Worm (Caenorhabditis elegans) whole organism, L3 larva: Measurements from ENCODE around the gene Y62E10A.24.

Source experiments
- R02D3.7 ChIP-seq: fragments of 150-350 bp; optimal IDR thresholded peaks from 2 replicates; lab custom pipeline; 2014; ENCODE audit warnings: missing biosample characterization, missing genetic modification characterization
- ZK546.5 ChIP-seq: sonication (generic microtip); optimal IDR thresholded peaks from 2 replicates; lab custom pipeline; 2017; ENCODE audit warnings: missing biosample characterization, missing genetic modification characterization
- aly-2 ChIP-seq: fragments of 150-350 bp; optimal IDR thresholded peaks from 2 replicates; lab custom pipeline; 2014; ENCODE audit warnings: missing biosample characterization, missing genetic modification characterization
- ama-1 ChIP-seq: fragments of 150-350 bp; optimal IDR thresholded peaks from 2 replicates; lab custom pipeline; 2018
- ceh-16 ChIP-seq: sonication (generic microtip); optimal IDR thresholded peaks from 2 replicates; lab custom pipeline; 2017; ENCODE audit warnings: missing biosample characterization, missing genetic modification characterization
- ceh-28 ChIP-seq: fragments of 150-350 bp; optimal IDR thresholded peaks from 2 replicates; lab custom pipeline; 2014; ENCODE audit warnings: missing biosample characterization, missing genetic modification reagents, missing genetic modification characterization
- ceh-82 ChIP-seq: fragments of 150-350 bp; optimal IDR thresholded peaks from 2 replicates; lab custom pipeline; 2014; ENCODE audit warnings: missing biosample characterization, missing genetic modification characterization
- ceh-9 ChIP-seq: sonication (generic microtip); optimal IDR thresholded peaks from 2 replicates; lab custom pipeline; 2018; ENCODE audit warnings: missing biosample characterization, missing genetic modification characterization
- daf-12 ChIP-seq: fragments of 150-350 bp; optimal IDR thresholded peaks from 2 replicates; lab custom pipeline; 2014; ENCODE audit warnings: missing biosample characterization, missing genetic modification reagents, missing genetic modification characterization
- egl-27 ChIP-seq: sonication (generic microtip); optimal IDR thresholded peaks from 4 replicates; lab custom pipeline; 2017; ENCODE audit warnings: missing biosample characterization, missing genetic modification reagents, missing genetic modification characterization
- egl-5 ChIP-seq: fragments of 150-350 bp; optimal IDR thresholded peaks from 2 replicates; lab custom pipeline; 2017; ENCODE audit warnings: missing biosample characterization, missing genetic modification reagents, missing genetic modification characterization, inconsistent platforms
- elt-1 ChIP-seq: fragments of 150-350 bp; optimal IDR thresholded peaks from 2 replicates; lab custom pipeline; 2014; ENCODE audit warnings: missing biosample characterization, missing genetic modification characterization
- elt-2 ChIP-seq: sonication (generic microtip); optimal IDR thresholded peaks from 2 replicates; lab custom pipeline; 2016; ENCODE audit warnings: missing genetic modification reagents, mild to moderate bottlenecking, missing genetic modification characterization, missing compliant biosample characterization
- elt-3 ChIP-seq, 3 experiments: fragments of 150-350 bp in 1 of 3; sonication (generic microtip) in 2 of 3; optimal IDR thresholded peaks; 2 replicates in 2 of 3; 4 replicates in 1 of 3; lab custom pipeline; 2014 to 2017; ENCODE audit warnings: missing biosample characterization in 3 of 3, missing genetic modification characterization in 3 of 3
- eor-1 ChIP-seq, 2 experiments: fragments of 150-350 bp; optimal IDR thresholded peaks; 2 replicates each; lab custom pipeline; 2014 to 2018; ENCODE audit warnings: missing biosample characterization in 2 of 2, missing genetic modification characterization in 2 of 2
- fkh-10 ChIP-seq: sonication (generic microtip); optimal IDR thresholded peaks from 2 replicates; lab custom pipeline; 2017; ENCODE audit warnings: missing biosample characterization, missing genetic modification reagents, missing genetic modification characterization
- fkh-2 ChIP-seq: fragments of 150-350 bp; optimal IDR thresholded peaks from 2 replicates; lab custom pipeline; 2014; ENCODE audit warnings: missing biosample characterization, missing genetic modification reagents, missing genetic modification characterization
- fos-1 ChIP-seq: fragments of 150-350 bp; optimal IDR thresholded peaks from 2 replicates; lab custom pipeline; 2014; ENCODE audit warnings: missing biosample characterization, missing genetic modification characterization
- hmg-11 ChIP-seq: sonication (generic microtip); optimal IDR thresholded peaks from 2 replicates; lab custom pipeline; 2016; ENCODE audit warnings: missing genetic modification characterization, missing compliant biosample characterization
- jun-1 ChIP-seq: fragments of 150-350 bp; optimal IDR thresholded peaks from 2 replicates; lab custom pipeline; 2014; ENCODE audit warnings: missing biosample characterization, missing genetic modification reagents, missing genetic modification characterization
- lin-15B ChIP-seq: fragments of 150-350 bp; optimal IDR thresholded peaks from 2 replicates; lab custom pipeline; 2014; ENCODE audit warnings: missing biosample characterization, missing genetic modification characterization
- lin-39 ChIP-seq: fragments of 150-350 bp; optimal IDR thresholded peaks from 2 replicates; lab custom pipeline; 2018; ENCODE audit warnings: missing biosample characterization, missing genetic modification reagents, missing genetic modification characterization
- lsy-12 ChIP-seq: sonication (generic microtip); optimal IDR thresholded peaks from 2 replicates; lab custom pipeline; 2016; ENCODE audit warnings: mild to moderate bottlenecking, missing genetic modification characterization, missing compliant biosample characterization
- mdl-1 ChIP-seq: fragments of 150-350 bp; optimal IDR thresholded peaks from 2 replicates; lab custom pipeline; 2014; ENCODE audit warnings: missing biosample characterization, missing genetic modification characterization
- mml-1 ChIP-seq: fragments of 150-350 bp; sonication (generic microtip); optimal IDR thresholded peaks from 3 replicates; lab custom pipeline; 2014; ENCODE audit warnings: missing biosample characterization, missing genetic modification characterization
- nfya-1 ChIP-seq: sonication (generic microtip); optimal IDR thresholded peaks from 2 replicates; lab custom pipeline; 2017; ENCODE audit warnings: missing genetic modification characterization, mild to moderate bottlenecking, missing compliant biosample characterization, antibody characterized with exemption, moderate library complexity; ENCODE audit not compliant: insufficient read depth
- nhr-11 ChIP-seq: fragments of 150-350 bp; optimal IDR thresholded peaks from 2 replicates; lab custom pipeline; 2014; ENCODE audit warnings: missing biosample characterization, missing genetic modification characterization
- nhr-12 ChIP-seq: fragments of 150-350 bp; optimal IDR thresholded peaks from 2 replicates; lab custom pipeline; 2014; ENCODE audit warnings: missing biosample characterization, missing genetic modification characterization
- nhr-23 ChIP-seq: fragments of 150-350 bp; optimal IDR thresholded peaks from 2 replicates; lab custom pipeline; 2014; ENCODE audit warnings: missing biosample characterization, missing genetic modification reagents, missing genetic modification characterization
- nhr-237 ChIP-seq: fragments of 150-350 bp; optimal IDR thresholded peaks from 2 replicates; lab custom pipeline; 2014; ENCODE audit warnings: missing biosample characterization, missing genetic modification characterization
- nhr-25 ChIP-seq: sonication (generic microtip); optimal IDR thresholded peaks from 2 replicates; lab custom pipeline; 2017; ENCODE audit warnings: missing biosample characterization, missing genetic modification characterization
- nhr-28 ChIP-seq: fragments of 150-350 bp; optimal IDR thresholded peaks from 2 replicates; lab custom pipeline; 2014; ENCODE audit warnings: missing biosample characterization, missing genetic modification characterization
- nhr-43 ChIP-seq: sonication (generic microtip); optimal IDR thresholded peaks from 2 replicates; lab custom pipeline; 2016; ENCODE audit warnings: mild to moderate bottlenecking, missing genetic modification characterization, missing compliant biosample characterization; ENCODE audit not compliant: poor library complexity, severe bottlenecking
- nhr-67 ChIP-seq: fragments of 150-350 bp; optimal IDR thresholded peaks from 2 replicates; lab custom pipeline; 2014; ENCODE audit warnings: missing biosample characterization, missing genetic modification characterization
- nhr-76 ChIP-seq: fragments of 150-350 bp; sonication (generic microtip); optimal IDR thresholded peaks from 5 replicates; lab custom pipeline; 2014; ENCODE audit warnings: missing biosample characterization, missing genetic modification characterization
- nhr-77 ChIP-seq: fragments of 150-350 bp; optimal IDR thresholded peaks from 2 replicates; lab custom pipeline; 2014; ENCODE audit warnings: missing biosample characterization, missing genetic modification characterization
- pha-4 ChIP-seq: fragments of 150-350 bp; optimal IDR thresholded peaks from 2 replicates; lab custom pipeline; 2014; ENCODE audit warnings: missing biosample characterization, missing genetic modification reagents, missing genetic modification characterization
- pqm-1 ChIP-seq: fragments of 150-350 bp; optimal IDR thresholded peaks from 2 replicates; lab custom pipeline; 2017; ENCODE audit warnings: missing biosample characterization, missing genetic modification characterization, inconsistent platforms
- sea-2 ChIP-seq: fragments of 150-350 bp; sonication (generic microtip); optimal IDR thresholded peaks from 4 replicates; lab custom pipeline; 2014; ENCODE audit warnings: missing biosample characterization, missing genetic modification reagents, missing genetic modification characterization
- skn-1 ChIP-seq: fragments of 150-350 bp; optimal IDR thresholded peaks from 2 replicates; lab custom pipeline; 2014; ENCODE audit warnings: missing biosample characterization, missing genetic modification characterization
- snpc-4 ChIP-seq: fragments of 150-350 bp; optimal IDR thresholded peaks from 2 replicates; lab custom pipeline; 2014; ENCODE audit warnings: missing biosample characterization, missing genetic modification characterization
- tbx-2 ChIP-seq: sonication (generic microtip); optimal IDR thresholded peaks from 2 replicates; lab custom pipeline; 2016; ENCODE audit warnings: mild to moderate bottlenecking, missing genetic modification characterization, missing compliant biosample characterization
- unc-39 ChIP-seq: sonication (generic microtip); optimal IDR thresholded peaks from 4 replicates; lab custom pipeline; 2017; ENCODE audit warnings: missing biosample characterization, missing genetic modification characterization
- unc-62 ChIP-seq: fragments of 150-350 bp; sonication (generic microtip); optimal IDR thresholded peaks from 4 replicates; lab custom pipeline; 2014; ENCODE audit warnings: missing biosample characterization, missing genetic modification reagents, missing genetic modification characterization
- zag-1 ChIP-seq: fragments of 150-350 bp; optimal IDR thresholded peaks from 2 replicates; lab custom pipeline; 2014; ENCODE audit warnings: missing biosample characterization, missing genetic modification characterization
- ztf-11 ChIP-seq: fragments of 150-350 bp; optimal IDR thresholded peaks from 2 replicates; lab custom pipeline; 2014; ENCODE audit warnings: missing biosample characterization, missing genetic modification characterization
- ztf-4 ChIP-seq: fragments of 150-350 bp; optimal IDR thresholded peaks from 2 replicates; lab custom pipeline; 2014; ENCODE audit warnings: missing biosample characterization, missing genetic modification characterization

Gene Y62E10A.24

DNA sequence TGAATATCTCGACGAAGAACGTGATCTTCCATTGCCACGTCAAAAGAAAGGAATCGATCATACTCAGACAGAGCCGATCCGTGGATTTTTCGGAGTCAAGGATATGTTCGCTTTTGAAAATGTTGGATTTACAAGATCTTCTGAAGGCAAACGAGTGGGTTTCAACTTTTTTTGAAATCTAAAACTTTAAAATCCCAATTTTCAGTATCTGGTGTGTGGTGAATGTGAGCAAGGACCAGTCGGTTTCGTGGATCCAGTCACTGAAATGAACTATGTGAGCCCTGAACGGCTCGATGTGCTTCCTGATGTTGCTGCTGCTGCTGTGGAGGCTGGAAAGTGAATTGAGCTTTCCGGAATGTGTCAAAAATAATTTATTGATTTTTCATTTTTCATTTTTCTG lies 16.4 kb downstream of the Y62E10A.24 start, which contains the start of gene lsm-3:
TSS of gene lsm-3 (plus strand) at position 301 of the 400 bp plus-strand sequence.
- TF ChIP-seq elt-3 (tag; optimal IDR thresholded peaks at IDR 0.05; lab: Kevin White, UChicago) (no peak), ztf-11 (tag; lab: Kevin White, UChicago) (no peak), pha-4 (tag; lab: Kevin White, UChicago) (no peak), ceh-82 (tag; lab: Kevin White, UChicago) (no peak), nhr-23 (tag; lab: Kevin White, UChicago) (no peak), ceh-9 (no peak), jun-1 (tag; lab: Kevin White, UChicago) (no peak), nhr-11 (tag; lab: Kevin White, UChicago) (no peak), nfya-1 (tag; lab: Kevin White, UChicago) (no peak), zag-1 (tag; lab: Kevin White, UChicago) (no peak), sea-2 (GFP tag; lab: Kevin White, UChicago) (no peak), pqm-1 (tag; lab: Kevin White, UChicago) (no peak), tbx-2 (tag; lab: Kevin White, UChicago) (no peak), egl-27 (tag; lab: Kevin White, UChicago) (no peak), fkh-2 (tag; lab: Kevin White, UChicago) (no peak), daf-12 (tag; lab: Kevin White, UChicago) (no peak), nhr-25 (tag; lab: Kevin White, UChicago) (no peak), nhr-12 (no peak), fkh-10 (GFP tag; lab: Kevin White, UChicago) (no peak)

- TF ChIP-seq sea-2 (GFP tag; lab: Kevin White, UChicago) (no peak), pqm-1 (tag; lab: Kevin White, UChicago) (peak; percentile 19), nfya-1 (tag; lab: Kevin White, UChicago) (peak; percentile 9), nhr-11 (tag; lab: Kevin White, UChicago) (no peak), ztf-4 (peak; percentile 76), R02D3.7 (no peak), unc-62 (no peak), lsy-12 (tag; lab: Kevin White, UChicago) (peak; percentile 51), tbx-2 (tag; lab: Kevin White, UChicago) (no peak), elt-2 (tag; lab: Kevin White, UChicago) (peak; percentile 12), unc-39 (no peak), ceh-28 (tag; lab: Kevin White, UChicago) (no peak), ZK546.5 (no peak), egl-5 (tag; lab: Kevin White, UChicago) (no peak), egl-27 (tag; lab: Kevin White, UChicago) (no peak), hmg-11 (tag; lab: Kevin White, UChicago) (peak; percentile 3), jun-1 (tag; lab: Kevin White, UChicago) (peak; percentile 38), nhr-77 (tag; lab: Kevin White, UChicago) (peak; percentile 40), nhr-43 (tag; lab: Kevin White, UChicago) (peak; percentile 54), aly-2 (tag; lab: Kevin White, UChicago) (peak; percentile 49), zag-1 (tag; lab: Kevin White, UChicago) (no peak), pha-4 (tag; lab: Kevin White, UChicago) (no peak), fkh-2 (tag; lab: Kevin White, UChicago) (no peak), elt-3 (tag; optimal IDR thresholded peaks at IDR 0.05; lab: Kevin White, UChicago) (no peak), ceh-82 (tag; lab: Kevin White, UChicago) (no peak), daf-12 (tag; lab: Kevin White, UChicago) (no peak), ceh-9 (no peak), ama-1 (lab: Kevin White, UChicago) (peak; percentile 80), skn-1 (tag; lab: Kevin White, UChicago) (no peak), nhr-12 (no peak), ztf-11 (tag; lab: Kevin White, UChicago) (no peak), snpc-4 (tag; lab: Kevin White, UChicago) (no peak), lin-39 (no peak), elt-1 (tag; lab: Kevin White, UChicago) (no peak), nhr-67 (no peak), ceh-16 (tag; lab: Kevin White, UChicago) (no peak), mdl-1 (tag; lab: Kevin White, UChicago) (no peak), nhr-25 (tag; lab: Kevin White, UChicago) (peak; percentile 0), nhr-28 (tag; lab: Kevin White, UChicago) (no peak), nhr-76 (tag; lab: Kevin White, UChicago) (no peak), nhr-23 (tag; lab: Kevin White, UChicago) (peak; percentile 35), eor-1 (tag; optimal IDR thresholded peaks at IDR 0.05; lab: Kevin White, UChicago) (no peak), lin-15B (tag; lab: Kevin White, UChicago) (no peak), mml-1 (tag; lab: Kevin White, UChicago) (no peak), nhr-237 (no peak), fos-1 (tag; lab: Kevin White, UChicago) (no peak), fkh-10 (GFP tag; lab: Kevin White, UChicago) (no peak)
These were observed 18.3 kb downstream of the Y62E10A.24 start for ce11 chrIV:13388779-13389178.
